Worm (Caenorhabditis elegans) whole organism, mixed stage, embryonic: ENCODE data around the gene E03H12.4.

Experiments
- bed-3 ChIP-seq: fragments of 200-800 bp; sonication (Bioruptor generic); optimal IDR thresholded peaks from 3 replicates; lab custom pipeline; 2018; ENCODE audit warnings: mild to moderate bottlenecking, missing genetic modification characterization, moderate library complexity, missing compliant biosample characterization
- elt-1 ChIP-seq: sonication (generic microtip); optimal IDR thresholded peaks from 2 replicates; lab custom pipeline; 2017; ENCODE audit warnings: missing genetic modification characterization, mild to moderate bottlenecking, missing compliant biosample characterization, antibody characterized with exemption, moderate library complexity, borderline replicate concordance; ENCODE audit not compliant: insufficient read depth
- ham-2 ChIP-seq: fragments of 200-800 bp; sonication (Bioruptor generic); optimal IDR thresholded peaks from 2 replicates; lab custom pipeline; 2018; ENCODE audit warnings: mild to moderate bottlenecking, missing genetic modification characterization, missing compliant biosample characterization
- lsy-2 ChIP-seq: fragments of 150-350 bp; optimal IDR thresholded peaks from 2 replicates; lab custom pipeline; 2014; ENCODE audit warnings: missing biosample characterization, missing genetic modification characterization
- nhr-237 ChIP-seq: fragments of 150-350 bp; optimal IDR thresholded peaks from 2 replicates; lab custom pipeline; 2014; ENCODE audit warnings: missing biosample characterization, missing genetic modification characterization
- nhr-28 ChIP-seq: fragments of 150-350 bp; optimal IDR thresholded peaks from 2 replicates; lab custom pipeline; 2014; ENCODE audit warnings: missing biosample characterization, missing genetic modification characterization
- snpc-4 ChIP-seq: fragments of 150-350 bp; optimal IDR thresholded peaks from 2 replicates; lab custom pipeline; 2014; ENCODE audit warnings: missing biosample characterization, missing genetic modification characterization
- ztf-11 ChIP-seq: fragments of 150-350 bp; optimal IDR thresholded peaks from 2 replicates; lab custom pipeline; 2014; ENCODE audit warnings: missing biosample characterization, missing genetic modification characterization

DNA sequence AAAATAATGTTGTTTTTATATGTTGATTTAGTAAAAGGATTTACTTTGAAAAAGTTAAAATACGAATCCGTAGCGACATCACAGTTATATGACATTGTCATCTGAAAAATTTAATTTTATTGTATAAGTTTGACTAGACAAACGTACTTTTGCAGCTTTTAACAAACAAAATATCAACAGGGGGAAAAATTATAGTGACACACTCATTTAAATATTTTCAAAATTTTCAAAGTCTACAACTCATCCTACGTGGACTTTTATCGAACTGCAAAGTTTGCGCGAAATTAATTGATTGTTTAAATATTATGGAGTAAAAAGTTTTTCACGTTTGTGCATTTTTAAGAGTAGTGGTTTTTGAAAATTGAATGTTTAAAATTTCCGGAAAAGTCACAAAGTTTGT is 43.2 kb downstream of the E03H12.4 start, which contains the start of gene C09B9.85:
- TF ChIP-seq ham-2 = no peak
- TF ChIP-seq nhr-237 (tag; lab: Kevin White, UChicago) = no peak
- no peak for TF ChIP-seq snpc-4 (tag; lab: Kevin White, UChicago)
- TF ChIP-seq bed-3 = no peak
- no peak for TF ChIP-seq lsy-2
- no peak for TF ChIP-seq elt-1 (tag; lab: Kevin White, UChicago)
- TF ChIP-seq nhr-28 (tag; lab: Kevin White, UChicago) = no peak
- no peak for TF ChIP-seq ztf-11 (tag; lab: Kevin White, UChicago)
